Fruit fly (Drosophila melanogaster): Measurements from ENCODE around the gene CG6683.

The CG6683 gene

dm6 chr3L:8547104-8547523 lies 32.4 kb upstream of the CG6683 start (continued):
- TF ChIP-seq Hr39 (GFP tag; optimal IDR thresholded peaks at IDR 0.05), result peak; percentile 15
- TF ChIP-seq net (GFP tag; optimal IDR thresholded peaks at IDR 0.05), result peak; percentile 59
- no peak for TF ChIP-seq Hr38 (GFP tag; optimal IDR thresholded peaks at IDR 0.05)
- no peak for TF ChIP-seq svp (GFP tag)
- no peak for TF ChIP-seq CG8319 (GFP tag; optimal IDR thresholded peaks at IDR 0.05)
- no peak for TF ChIP-seq CG1621 (tag; optimal IDR thresholded peaks at IDR 0.05)
- TF ChIP-seq Sox14 (GFP tag; optimal IDR thresholded peaks at IDR 0.05), result peak; percentile 33
- peak; percentile 43 for TF ChIP-seq CG3032 (tag; optimal IDR thresholded peaks at IDR 0.05)
- TF ChIP-seq CG32006 (GFP tag; optimal IDR thresholded peaks at IDR 0.05), result peak; percentile 82
- no peak for TF ChIP-seq Sox102F (GFP tag; optimal IDR thresholded peaks at IDR 0.05)
- no peak for TF ChIP-seq CG8632 (GFP tag; optimal IDR thresholded peaks at IDR 0.05)
- TF ChIP-seq topi (GFP tag; optimal IDR thresholded peaks at IDR 0.05), result peak; percentile 3
- TF ChIP-seq fd59A (GFP tag; optimal IDR thresholded peaks at IDR 0.05), result peak; percentile 29
- TF ChIP-seq ss (GFP tag; optimal IDR thresholded peaks at IDR 0.05), result peak in 1 of 2 experiments; percentile 12
- peak; percentile 60; the same call in 2 of the 3 replicates for TF ChIP-seq CG6163 (GFP tag; IDR thresholded peaks at IDR 0.05)
- TF ChIP-seq Blimp-1 (GFP tag; optimal IDR thresholded peaks at IDR 0.05), result no peak
- TF ChIP-seq pdm3 (GFP tag; optimal IDR thresholded peaks at IDR 0.05), result peak; percentile 53
- peak; percentile 66 for TF ChIP-seq OdsH (GFP tag; optimal IDR thresholded peaks at IDR 0.05)
- peak; percentile 81 for TF ChIP-seq eg (GFP tag; IDR thresholded peaks at IDR 0.05)
- TF ChIP-seq Ets96B (tag; optimal IDR thresholded peaks at IDR 0.05), result peak; percentile 24
- TF ChIP-seq spab (GFP tag; optimal IDR thresholded peaks at IDR 0.05), result peak; percentile 3

- no peak for TF ChIP-seq pdm3 (GFP tag; optimal IDR thresholded peaks at IDR 0.05)
- peak; percentile 14 for TF ChIP-seq CG7368 (GFP tag; optimal IDR thresholded peaks at IDR 0.05)
- TF ChIP-seq CG6163 (GFP tag; IDR thresholded peaks at IDR 0.05), result peak; percentile 75
- TF ChIP-seq fd85E (GFP tag; optimal IDR thresholded peaks at IDR 0.05), result peak; percentile 45
- peak; percentile 57 for TF ChIP-seq Sox102F (GFP tag; optimal IDR thresholded peaks at IDR 0.05)
- TF ChIP-seq CG6808 (GFP tag; optimal IDR thresholded peaks at IDR 0.05), result no peak
- peak; percentile 68 for TF ChIP-seq net (GFP tag; optimal IDR thresholded peaks at IDR 0.05)
- no peak for TF ChIP-seq Gug (GFP tag; IDR thresholded peaks at IDR 0.05)
- TF ChIP-seq acj6 (GFP tag; optimal IDR thresholded peaks at IDR 0.05), result no peak
- peak; percentile 79 for TF ChIP-seq CG6854 (GFP tag; optimal IDR thresholded peaks at IDR 0.05)
- peak; percentile 39 for TF ChIP-seq Met (GFP tag; optimal IDR thresholded peaks at IDR 0.05)
- TF ChIP-seq Eip93F (GFP tag; optimal IDR thresholded peaks at IDR 0.05), result peak; percentile 71
- no peak for TF ChIP-seq Lpt (GFP tag; optimal IDR thresholded peaks at IDR 0.05)
- TF ChIP-seq CG9139 (GFP tag; optimal IDR thresholded peaks at IDR 0.05), result peak; percentile 85
- no peak for TF ChIP-seq CG10631 (GFP tag; optimal IDR thresholded peaks at IDR 0.05)
- no peak for TF ChIP-seq CG8632 (GFP tag; optimal IDR thresholded peaks at IDR 0.05)
- no peak for TF ChIP-seq Blimp-1 (GFP tag; optimal IDR thresholded peaks at IDR 0.05)
- TF ChIP-seq Smox (GFP tag; optimal IDR thresholded peaks at IDR 0.05), result no peak
- no peak for TF ChIP-seq Hr4 (GFP tag; optimal IDR thresholded peaks at IDR 0.05)
- TF ChIP-seq salr (GFP tag; optimal IDR thresholded peaks at IDR 0.05), result no peak
- TF ChIP-seq Sox14 (GFP tag; optimal IDR thresholded peaks at IDR 0.05), result peak; percentile 78
- peak; percentile 82 for TF ChIP-seq svp (GFP tag)
- TF ChIP-seq Eip78C (GFP tag), result peak; percentile 75
- TF ChIP-seq Ets96B (tag; optimal IDR thresholded peaks at IDR 0.05), result peak; percentile 7
- no peak for TF ChIP-seq dac (GFP tag; optimal IDR thresholded peaks at IDR 0.05)
- TF ChIP-seq Eip75B (GFP tag; optimal IDR thresholded peaks at IDR 0.05), result peak; percentile 32
- TF ChIP-seq CG6276 (GFP tag; optimal IDR thresholded peaks at IDR 0.05), result peak; percentile 49
- TF ChIP-seq fd59A (GFP tag; optimal IDR thresholded peaks at IDR 0.05), result no peak
- TF ChIP-seq CG31627 (GFP tag; optimal IDR thresholded peaks at IDR 0.05), result no peak
- TF ChIP-seq CG11902 (GFP tag; optimal IDR thresholded peaks at IDR 0.05), result no peak
- peak; percentile 65 for TF ChIP-seq vri (GFP tag; optimal IDR thresholded peaks at IDR 0.05)
- TF ChIP-seq esn (GFP tag; optimal IDR thresholded peaks at IDR 0.05), result peak; percentile 35
- TF ChIP-seq Sox15 (GFP tag; optimal IDR thresholded peaks at IDR 0.05), result no peak
- peak; percentile 41 for TF ChIP-seq CG1621 (tag; optimal IDR thresholded peaks at IDR 0.05)
- peak; percentile 15 for TF ChIP-seq CG3032 (tag; optimal IDR thresholded peaks at IDR 0.05)
- TF ChIP-seq fkh (GFP tag; optimal IDR thresholded peaks at IDR 0.05), result peak; percentile 92
- peak; percentile 56 to 67 for TF ChIP-seq ss (GFP tag; optimal IDR thresholded peaks at IDR 0.05)
- TF ChIP-seq CG11762 (GFP tag; optimal IDR thresholded peaks at IDR 0.05; ENCODE audit: insufficient read depth), result peak; percentile 12
- peak; percentile 10 for TF ChIP-seq CG34406 (GFP tag; optimal IDR thresholded peaks at IDR 0.05)
- no peak for TF ChIP-seq OdsH (GFP tag; optimal IDR thresholded peaks at IDR 0.05)
- no peak for TF ChIP-seq spab (GFP tag; optimal IDR thresholded peaks at IDR 0.05)
- TF ChIP-seq CG8119 (GFP tag; IDR thresholded peaks at IDR 0.05), result peak; percentile 70
Observed at dm6 chr3L:8546355-8546771, 31.6 kb upstream of the CG6683 start.

Measured in whole organism, prepupa.